Worm (Caenorhabditis elegans) whole organism, late embryonic: ENCODE results near the gene Y110A2AL.4.

Source experiments
- ama-1 ChIP-seq: fragments of 150-350 bp; optimal IDR thresholded peaks from 2 replicates; lab custom pipeline; 2014
- che-1 ChIP-seq: sonication (generic microtip); optimal IDR thresholded peaks from 2 replicates; lab custom pipeline; 2016; ENCODE audit warnings: mild to moderate bottlenecking, missing genetic modification characterization, missing compliant biosample characterization
- fkh-10 ChIP-seq: fragments of 150-350 bp; optimal IDR thresholded peaks from 2 replicates; lab custom pipeline; 2014; ENCODE audit warnings: missing biosample characterization, missing genetic modification reagents, missing genetic modification characterization
- npax-4 ChIP-seq: sonication (generic microtip); optimal IDR thresholded peaks from 2 replicates; lab custom pipeline; 2016; ENCODE audit warnings: missing genetic modification characterization, missing compliant biosample characterization

ce11 chrII:2800550-2801233 lies 38.4 kb upstream of the Y110A2AL.4 start, which contains the start of gene nhr-119:
- no peak for TF ChIP-seq ama-1 (lab: Kevin White, UChicago)
- no peak for TF ChIP-seq fkh-10 (GFP tag; lab: Kevin White, UChicago)
- TF ChIP-seq npax-4 (tag; lab: Kevin White, UChicago) = no peak
- TF ChIP-seq che-1 = no peak
